Fruit fly (Drosophila melanogaster): ENCODE measurements around the gene sens.
A peak's percentile ranks its signal among the peaks of the same experiment; 100 is the strongest.

Gene sens

DNA sequence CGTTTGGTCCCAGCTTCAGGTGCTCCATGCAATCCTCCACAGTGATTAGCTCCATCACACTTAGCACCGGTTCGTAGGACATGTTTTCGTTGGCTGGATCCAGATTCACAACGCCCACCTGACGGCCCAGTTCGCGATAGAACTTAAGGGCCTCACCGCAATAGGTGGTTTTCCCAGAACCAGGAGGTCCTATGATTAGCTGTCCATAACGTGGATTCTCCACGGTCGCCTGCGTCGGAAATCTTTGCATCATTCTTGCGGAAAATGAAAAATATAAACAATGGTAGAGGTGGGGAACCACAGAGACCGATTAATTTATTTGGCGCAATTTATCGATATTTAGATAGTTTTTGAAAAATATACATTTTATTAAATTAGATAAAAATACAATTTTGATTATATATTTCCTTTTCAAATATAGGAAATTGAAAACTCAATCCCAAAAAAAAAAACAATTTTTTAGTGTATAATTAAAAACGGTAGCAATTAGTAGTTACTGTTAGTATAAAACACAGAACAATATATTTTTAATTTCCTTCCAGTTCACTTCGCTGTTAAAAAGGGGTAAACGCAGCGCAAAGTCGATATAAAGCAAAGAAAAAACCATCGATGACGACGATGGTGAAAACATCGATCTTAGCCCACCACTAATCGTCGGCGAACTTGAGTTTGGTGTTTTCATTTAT lies 11.4 kb upstream of the sens start, which contains the start of the genes CG10222 and flr (continued):
- TF ChIP-seq oc (tag; optimal IDR thresholded peaks at IDR 0.05) (no peak), bab2 (GFP tag; optimal IDR thresholded peaks at IDR 0.05) (no peak), CG14441 (GFP tag; IDR thresholded peaks at IDR 0.05) (no peak), slou (GFP tag; optimal IDR thresholded peaks at IDR 0.05) (no peak), CG11247 (GFP tag; IDR thresholded peaks at IDR 0.05) (no peak), CG6683 (GFP tag; optimal IDR thresholded peaks at IDR 0.05) (no peak), Myb (GFP tag; optimal IDR thresholded peaks at IDR 0.05) (no peak), mirr (GFP tag; optimal IDR thresholded peaks at IDR 0.05) (no peak), Oaz (GFP tag; IDR thresholded peaks at IDR 0.05) (no peak), NFAT (GFP tag; IDR thresholded peaks at IDR 0.05) (no peak), ftz-f1 (GFP tag; optimal IDR thresholded peaks at IDR 0.05) (no peak), twi (tag; optimal IDR thresholded peaks at IDR 0.05) (no peak), lola (GFP tag; optimal IDR thresholded peaks at IDR 0.05) (no peak), CG10565 (GFP tag; optimal IDR thresholded peaks at IDR 0.05) (no peak), wor (GFP tag; IDR thresholded peaks at IDR 0.05) (no peak), kay (GFP tag; optimal IDR thresholded peaks at IDR 0.05) (peak; percentile 24), Mes4 (GFP tag; optimal IDR thresholded peaks at IDR 0.05) (no peak), CG7556 (GFP tag; optimal IDR thresholded peaks at IDR 0.05) (no peak), CG10654 (GFP tag; optimal IDR thresholded peaks at IDR 0.05) (no peak), Hey (tag; optimal IDR thresholded peaks at IDR 0.05) (no peak), CG4854 (GFP tag; optimal IDR thresholded peaks at IDR 0.05) (no peak), CG18262 (tag; optimal IDR thresholded peaks at IDR 0.05) (peak; percentile 32), CG17612 (GFP tag; IDR thresholded peaks at IDR 0.05) (no peak), btn (GFP tag; optimal IDR thresholded peaks at IDR 0.05) (no peak), CG4282 (GFP tag; optimal IDR thresholded peaks at IDR 0.05) (no peak), Drgx (GFP tag; IDR thresholded peaks at IDR 0.05) (no peak), luna (GFP tag; optimal IDR thresholded peaks at IDR 0.05) (no peak), Hr51 (GFP tag; optimal IDR thresholded peaks at IDR 0.05) (no peak), CG14965 (GFP tag; optimal IDR thresholded peaks at IDR 0.05; ENCODE audit: borderline replicate concordance) (no peak), Doc3 (GFP tag; IDR thresholded peaks at IDR 0.05; ENCODE audit: partially characterized antibody) (peak; percentile 68; the same call in 2 of the 3 replicates), CG10274 (GFP tag; optimal IDR thresholded peaks at IDR 0.05) (no peak), Hmr (GFP tag; optimal IDR thresholded peaks at IDR 0.05) (no peak), chinmo (GFP tag; IDR thresholded peaks at IDR 0.05; ENCODE audit: partially characterized antibody) (no peak), stc (GFP tag; IDR thresholded peaks at IDR 0.05) (no peak), CG11398 (GFP tag; optimal IDR thresholded peaks at IDR 0.05) (no peak), sqz (GFP tag; optimal IDR thresholded peaks at IDR 0.05) (no peak), CG2116 (GFP tag; optimal IDR thresholded peaks at IDR 0.05) (peak; percentile 70), Hand (GFP tag; optimal IDR thresholded peaks at IDR 0.05) (no peak), CG32767 (GFP tag; IDR thresholded peaks at IDR 0.05) (no peak), fd102C (GFP tag; optimal IDR thresholded peaks at IDR 0.05) (no peak), Oli (tag; optimal IDR thresholded peaks at IDR 0.05) (no peak), pros (GFP tag; optimal IDR thresholded peaks at IDR 0.05) (no peak), Dref (GFP tag; IDR thresholded peaks at IDR 0.05) (peak; percentile 76), ab (GFP tag; optimal IDR thresholded peaks at IDR 0.05) (no peak), CG8478 (optimal IDR thresholded peaks at IDR 0.05) (no peak), CG3995 (GFP tag; optimal IDR thresholded peaks at IDR 0.05) (peak; percentile 17), Sox102F (GFP tag; optimal IDR thresholded peaks at IDR 0.05) (no peak), fd64A (GFP tag; optimal IDR thresholded peaks at IDR 0.05) (no peak), CG43689 (GFP tag; IDR thresholded peaks at IDR 0.05) (no peak), emc (GFP tag; optimal IDR thresholded peaks at IDR 0.05) (no peak), Med (GFP tag) (no peak)
